Fruit fly (Drosophila melanogaster): Measurements from ENCODE around the gene CG6664.

CG6664 gene

dm6 chr3L:17009715-17010491 lies 6.1 kb downstream of the CG6664 start (continued):
- TF ChIP-seq CG9797 (GFP tag; optimal IDR thresholded peaks at IDR 0.05) = peak; percentile 14
- peak; percentile 88 for TF ChIP-seq CG1832 (GFP tag; optimal IDR thresholded peaks at IDR 0.05)
- peak; percentile 44 for TF ChIP-seq ttk (GFP tag; IDR thresholded peaks at IDR 0.05)
- peak; percentile 33 for TF ChIP-seq PHDP (tag; optimal IDR thresholded peaks at IDR 0.05)
- peak; percentile 63 for TF ChIP-seq slbo (GFP tag; IDR thresholded peaks at IDR 0.05)
- TF ChIP-seq lmd (GFP tag; IDR thresholded peaks at IDR 0.05) = peak; percentile 36; the same call in 1 of the 2 replicates
- no peak for TF ChIP-seq disco-r (GFP tag; optimal IDR thresholded peaks at IDR 0.05)
- TF ChIP-seq Fer2 (tag; optimal IDR thresholded peaks at IDR 0.05) = no peak
- TF ChIP-seq CG15696 (tag; optimal IDR thresholded peaks at IDR 0.05) = peak; percentile 26
- peak in 1 of 2 experiments; percentile 27 for TF ChIP-seq dpn (GFP tag; optimal IDR thresholded peaks at IDR 0.05)
- no peak for TF ChIP-seq CG14965 (GFP tag; optimal IDR thresholded peaks at IDR 0.05; ENCODE audit: borderline replicate concordance)
- no peak for TF ChIP-seq CG15011 (GFP tag; optimal IDR thresholded peaks at IDR 0.05)
- TF ChIP-seq Nf-YB (GFP tag; optimal IDR thresholded peaks at IDR 0.05) = peak; percentile 46
- TF ChIP-seq ems (GFP tag; optimal IDR thresholded peaks at IDR 0.05) = no peak
- no peak for TF ChIP-seq sima (GFP tag; optimal IDR thresholded peaks at IDR 0.05)
- TF ChIP-seq Pdp1 (GFP tag; optimal IDR thresholded peaks at IDR 0.05) = peak; percentile 36 to 98
- peak; percentile 85 for TF ChIP-seq CG10321 (GFP tag; IDR thresholded peaks at IDR 0.05)
- peak; percentile 87 for TF ChIP-seq CG13894 (tag; optimal IDR thresholded peaks at IDR 0.05)
- TF ChIP-seq gcm2 (GFP tag; optimal IDR thresholded peaks at IDR 0.05) = peak; percentile 34
- TF ChIP-seq CG13424 (tag; optimal IDR thresholded peaks at IDR 0.05) = peak; percentile 37
- peak; percentile 63 for TF ChIP-seq CG11504 (tag; optimal IDR thresholded peaks at IDR 0.05)
- TF ChIP-seq NfI (GFP tag; optimal IDR thresholded peaks at IDR 0.05) = peak; percentile 27
- peak; percentile 23; the same call in 1 of the 2 replicates for TF ChIP-seq CG4730 (GFP tag; IDR thresholded peaks at IDR 0.05)
- no peak for TF ChIP-seq Hr3 (GFP tag; optimal IDR thresholded peaks at IDR 0.05)
- TF ChIP-seq Max (GFP tag; optimal IDR thresholded peaks at IDR 0.05) = peak; percentile 41
- peak; percentile 14 for TF ChIP-seq CG1792 (GFP tag; optimal IDR thresholded peaks at IDR 0.05)
- no peak for TF ChIP-seq Mes4 (GFP tag; optimal IDR thresholded peaks at IDR 0.05)
- no peak for TF ChIP-seq dmrt11E (tag; optimal IDR thresholded peaks at IDR 0.05)
- TF ChIP-seq pita (GFP tag; optimal IDR thresholded peaks at IDR 0.05) = no peak
- no peak for TF ChIP-seq dimm (GFP tag; IDR thresholded peaks at IDR 0.05)
- peak; percentile 95 for TF ChIP-seq CG11696 (GFP tag; IDR thresholded peaks at IDR 0.05)
- TF ChIP-seq CG10979 (tag; optimal IDR thresholded peaks at IDR 0.05) = no peak
- TF ChIP-seq Sry-δ (GFP tag; optimal IDR thresholded peaks at IDR 0.05) = no peak
- TF ChIP-seq CG2889 (GFP tag; IDR thresholded peaks at IDR 0.05) = no peak
- no peak for TF ChIP-seq Atf3 (GFP tag; optimal IDR thresholded peaks at IDR 0.05)
- TF ChIP-seq CG7963 (GFP tag; IDR thresholded peaks at IDR 0.05; ENCODE audit: partially characterized antibody) = 0 out of 3 replicates have a peak, but pooled peaks have one; percentile 45
- no peak for TF ChIP-seq ssp (GFP tag; IDR thresholded peaks at IDR 0.05)
- TF ChIP-seq bbx (GFP tag; IDR thresholded peaks at IDR 0.05; ENCODE audit: partially characterized antibody) = peak; percentile 54
- peak; percentile 98 for TF ChIP-seq CG12769 (tag; optimal IDR thresholded peaks at IDR 0.05)
- peak; percentile 46; the same call in 1 of the 2 replicates for TF ChIP-seq Drgx (GFP tag; IDR thresholded peaks at IDR 0.05)
- no peak for TF ChIP-seq MESR4 (GFP tag; optimal IDR thresholded peaks at IDR 0.05)
- TF ChIP-seq Ssrp (tag; optimal IDR thresholded peaks at IDR 0.05) = peak; percentile 52
- TF ChIP-seq CG3726 (GFP tag; IDR thresholded peaks at IDR 0.05) = no peak
- peak in 1 of 2 experiments; percentile 81 for TF ChIP-seq Hr78 (GFP tag; optimal IDR thresholded peaks at IDR 0.05)
- no peak for TF ChIP-seq zf30C (GFP tag; optimal IDR thresholded peaks at IDR 0.05)
- no peak for TF ChIP-seq HLHmδ (GFP tag; optimal IDR thresholded peaks at IDR 0.05)
- no peak for TF ChIP-seq CG6272 (GFP tag; IDR thresholded peaks at IDR 0.05)
- peak; percentile 91 for TF ChIP-seq Ets65A (GFP tag)
